Fruit fly (Drosophila melanogaster): ENCODE data around the gene COX7B.
A peak's percentile ranks its signal among the peaks of the same experiment; 100 is the strongest.

Gene COX7B

DNA sequence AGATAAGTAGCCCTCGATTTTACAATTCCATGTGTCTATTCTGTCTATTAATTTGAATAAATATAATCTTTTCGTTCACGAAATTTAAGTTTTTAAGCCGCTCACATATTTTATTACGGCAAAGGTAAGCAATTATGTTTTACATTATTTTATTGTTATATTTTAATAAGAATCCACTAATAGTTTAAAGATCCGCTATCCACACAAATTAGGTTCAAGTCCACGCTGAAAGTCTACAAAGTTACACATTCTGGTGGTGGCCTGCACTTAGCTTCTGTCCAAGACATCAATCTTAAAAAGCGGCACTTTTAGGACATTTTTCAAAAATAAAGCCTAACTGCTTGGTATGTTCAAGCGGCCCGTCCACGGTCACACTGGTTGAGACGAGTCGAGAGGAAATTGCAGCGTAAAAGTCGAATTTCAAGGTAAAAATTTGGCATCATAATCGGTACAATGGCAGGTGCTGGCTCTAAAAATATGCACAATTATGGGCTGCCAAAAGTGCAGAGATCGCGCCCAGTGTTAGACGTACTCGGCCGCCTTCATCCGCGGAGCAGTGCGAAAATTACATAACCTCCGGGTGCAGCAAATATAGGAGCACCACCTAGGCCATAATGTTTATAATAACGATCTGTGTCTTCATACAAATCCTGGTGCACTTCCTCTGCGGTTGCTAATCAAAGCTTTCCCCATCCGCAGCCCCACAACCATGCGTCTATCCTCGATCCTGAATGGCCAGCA is 49.6 kb downstream of the COX7B start, which contains the start of the genes UQCR-Q and CG46525:
Gene UQCR-Q (plus strand): TSS at position 51 of the 741 bp plus-strand sequence.
Gene CG46525 (plus strand): TSS at position 510 of the 741 bp plus-strand sequence.
- TF ChIP-seq CG17801 (GFP tag; optimal IDR thresholded peaks at IDR 0.05; ENCODE audit: partially characterized antibody), result peak; percentile 3

Measured in ovary, adult (tissue).